Fruit fly (Drosophila melanogaster) whole organism, wandering third instar larva: Measurements from ENCODE around the gene Pxn.

ENCODE experiments used
- Abd-B ChIP-seq: fragments of >200 bp; optimal IDR thresholded peaks from 2 replicates; lab custom pipeline; 2017; ENCODE audit warnings: missing biosample characterization, missing genetic modification characterization
- CG32264 ChIP-seq: fragments of 200-800 bp; sonication (Bioruptor generic); optimal IDR thresholded peaks from 2 replicates; lab custom pipeline; 2016; ENCODE audit warnings: missing biosample characterization, missing genetic modification characterization
- CG9705 ChIP-seq: fragments of 200-800 bp; sonication (Bioruptor generic); optimal IDR thresholded peaks from 2 replicates; lab custom pipeline; 2018; ENCODE audit warnings: missing biosample characterization, mild to moderate bottlenecking, missing genetic modification characterization
- CrebA ChIP-seq: fragments of 200-800 bp; sonication (Bioruptor generic); optimal IDR thresholded peaks from 2 replicates; lab custom pipeline; 2016; ENCODE audit warnings: missing biosample characterization, mild to moderate bottlenecking, missing genetic modification characterization, borderline replicate concordance
- Dfd ChIP-seq: fragments of >200 bp; optimal IDR thresholded peaks from 2 replicates; lab custom pipeline; 2017; ENCODE audit warnings: missing biosample characterization, missing genetic modification characterization
- Dif ChIP-seq: fragments of 200-275, 200-300 bp; sonication (Bioruptor generic); optimal IDR thresholded peaks from 2 replicates; lab custom pipeline; 2018; ENCODE audit warnings: missing biosample characterization, missing genetic modification characterization; ENCODE audit not compliant: partially characterized antibody
- GATAd ChIP-seq: sonication (Bioruptor generic); optimal IDR thresholded peaks from 2 replicates; lab custom pipeline; 2016; ENCODE audit warnings: missing biosample characterization, missing genetic modification characterization
- HLH106 ChIP-seq: fragments of 200-800 bp; optimal IDR thresholded peaks from 3 replicates; lab custom pipeline; 2019; ENCODE audit warnings: missing biosample characterization, mild to moderate bottlenecking, missing genetic modification characterization, moderate library complexity
- Hnf4 ChIP-seq: fragments of 200-800 bp; sonication (Bioruptor generic); optimal IDR thresholded peaks from 2 replicates; lab custom pipeline; 2016; ENCODE audit warnings: missing biosample characterization, mild to moderate bottlenecking, missing genetic modification characterization
- Hr78 ChIP-seq: fragments of >200 bp; optimal IDR thresholded peaks from 2 replicates; lab custom pipeline; 2017; ENCODE audit warnings: missing biosample characterization, missing genetic modification characterization
- Hr83 ChIP-seq: fragments of 200-300 bp; sonication (Bioruptor generic); optimal IDR thresholded peaks from 2 replicates; lab custom pipeline; 2016; ENCODE audit warnings: missing biosample characterization, mild to moderate bottlenecking, missing genetic modification characterization, moderate library complexity; ENCODE audit not compliant: poor library complexity, severe bottlenecking
- Jra ChIP-seq: sonication (Bioruptor generic); optimal IDR thresholded peaks from 2 replicates; lab custom pipeline; 2016; ENCODE audit warnings: missing biosample characterization, missing genetic modification characterization
- Mio ChIP-seq: sonication (Bioruptor generic); optimal IDR thresholded peaks from 2 replicates; lab custom pipeline; 2016; ENCODE audit warnings: missing biosample characterization, missing genetic modification characterization
- Myc ChIP-seq: fragments of >200 bp; optimal IDR thresholded peaks from 2 replicates; lab custom pipeline; 2017
- N ChIP-seq: fragments of >200 bp; optimal IDR thresholded peaks from 2 replicates; lab custom pipeline; 2018; ENCODE audit warnings: missing biosample characterization, missing external identifiers, missing genetic modification characterization
- OdsH ChIP-seq: fragments of 200-800 bp; sonication (Bioruptor generic); optimal IDR thresholded peaks from 2 replicates; lab custom pipeline; 2016; ENCODE audit warnings: missing biosample characterization, mild to moderate bottlenecking, missing genetic modification characterization
- Rel ChIP-seq, 2 experiments: fragments of 200-800 bp; sonication (Bioruptor generic) in 1 of 2; optimal IDR thresholded peaks; 2 replicates in 1 of 2; 3 replicates in 1 of 2; lab custom pipeline; 2016 to 2019; ENCODE audit warnings: mild to moderate bottlenecking in 2 of 2, missing biosample characterization in 2 of 2, missing genetic modification characterization in 2 of 2, moderate library complexity in 1 of 2
- Sp1 ChIP-seq: fragments of 200-800 bp; sonication (Bioruptor generic); optimal IDR thresholded peaks from 3 replicates; lab custom pipeline; 2019; ENCODE audit warnings: missing biosample characterization, mild to moderate bottlenecking, missing genetic modification characterization, moderate library complexity
- Vsx2 ChIP-seq: fragments of 200-300, 225-300 bp; sonication (Bioruptor generic); optimal IDR thresholded peaks from 2 replicates; lab custom pipeline; 2018; ENCODE audit warnings: missing biosample characterization, missing genetic modification characterization; ENCODE audit not compliant: partially characterized antibody
- br ChIP-seq: fragments of 200-800 bp; sonication (Bioruptor generic); optimal IDR thresholded peaks from 2 replicates; lab custom pipeline; 2016; ENCODE audit warnings: missing biosample characterization, missing genetic modification characterization
- brk ChIP-seq: fragments of 200-800 bp; sonication (Bioruptor generic); optimal IDR thresholded peaks from 2 replicates; lab custom pipeline; 2016; ENCODE audit warnings: missing biosample characterization, mild to moderate bottlenecking, missing genetic modification characterization
- dl ChIP-seq, 2 experiments: fragments of 175-275, 200-275 bp in 1 of 2; fragments of 200-275 bp in 1 of 2; sonication (Bioruptor generic); optimal IDR thresholded peaks; lab custom pipeline; 2018; ENCODE audit warnings: mild to moderate bottlenecking in 2 of 2, missing biosample characterization in 2 of 2, missing genetic modification characterization in 2 of 2, moderate library complexity in 2 of 2; ENCODE audit not compliant: partially characterized antibody in 2 of 2, insufficient read depth in 1 of 2
- dmrt93B ChIP-seq: fragments of 200-800 bp; sonication (Bioruptor generic); optimal IDR thresholded peaks from 2 replicates; lab custom pipeline; 2018; ENCODE audit warnings: missing biosample characterization, mild to moderate bottlenecking, missing genetic modification characterization
- dsf ChIP-seq: sonication (Bioruptor generic); optimal IDR thresholded peaks from 2 replicates; lab custom pipeline; 2016; ENCODE audit warnings: missing biosample characterization, missing genetic modification characterization, borderline replicate concordance
- ey ChIP-seq: fragments of 200-800 bp; sonication (Bioruptor generic); optimal IDR thresholded peaks from 2 replicates; lab custom pipeline; 2016; ENCODE audit warnings: missing biosample characterization, missing genetic modification characterization
- foxo ChIP-seq, 2 experiments: fragments of 200-800 bp; sonication (Bioruptor generic); optimal IDR thresholded peaks; 2 replicates in 1 of 2; 3 replicates in 1 of 2; lab custom pipeline; 2016 to 2017; ENCODE audit warnings: missing biosample characterization in 2 of 2, missing genetic modification characterization in 2 of 2
- fru ChIP-seq: fragments of 200-800 bp; sonication (Bioruptor generic); optimal IDR thresholded peaks from 3 replicates; lab custom pipeline; 2016; ENCODE audit warnings: missing biosample characterization, mild to moderate bottlenecking, missing genetic modification characterization
- h ChIP-seq: fragments of 200-800 bp; sonication (Bioruptor generic); optimal IDR thresholded peaks from 3 replicates; lab custom pipeline; 2016; ENCODE audit warnings: missing biosample characterization, mild to moderate bottlenecking, missing genetic modification characterization
- jim ChIP-seq: fragments of 175-275, 200-325 bp; sonication (Bioruptor generic); optimal IDR thresholded peaks from 2 replicates; lab custom pipeline; 2016; ENCODE audit warnings: missing biosample characterization, mild to moderate bottlenecking, missing genetic modification characterization
- lola ChIP-seq: fragments of >200 bp; optimal IDR thresholded peaks from 2 replicates; lab custom pipeline; 2017; ENCODE audit warnings: missing biosample characterization, missing genetic modification characterization
- pan ChIP-seq: fragments of >200 bp; optimal IDR thresholded peaks from 2 replicates; lab custom pipeline; 2017
- psq ChIP-seq: fragments of 200-800 bp; sonication (Bioruptor generic); optimal IDR thresholded peaks from 3 replicates; lab custom pipeline; 2017; ENCODE audit warnings: missing biosample characterization, mild to moderate bottlenecking, missing genetic modification characterization, moderate library complexity
- rgr ChIP-seq: fragments of 200-800 bp; sonication (Bioruptor generic); optimal IDR thresholded peaks from 3 replicates; lab custom pipeline; 2016; ENCODE audit warnings: missing biosample characterization, mild to moderate bottlenecking, missing genetic modification characterization
- sage ChIP-seq: fragments of 200-800 bp; sonication (Bioruptor generic); optimal IDR thresholded peaks from 2 replicates; lab custom pipeline; 2016; ENCODE audit warnings: missing biosample characterization, mild to moderate bottlenecking, missing genetic modification characterization
- sv ChIP-seq: fragments of 200-800 bp; sonication (Bioruptor generic); optimal IDR thresholded peaks from 3 replicates; lab custom pipeline; 2016; ENCODE audit warnings: missing biosample characterization, missing genetic modification characterization
- tai ChIP-seq: sonication (Bioruptor generic); optimal IDR thresholded peaks from 2 replicates; lab custom pipeline; 2016; ENCODE audit warnings: missing biosample characterization, missing genetic modification characterization
- usp ChIP-seq: fragments of >200 bp; optimal IDR thresholded peaks from 2 replicates; lab custom pipeline; 2017; ENCODE audit warnings: missing biosample characterization, missing genetic modification characterization
- woc ChIP-seq: sonication (Bioruptor generic); optimal IDR thresholded peaks from 2 replicates; lab custom pipeline; 2016; ENCODE audit warnings: missing biosample characterization, mild to moderate bottlenecking, missing genetic modification characterization

Gene Pxn

DNA sequence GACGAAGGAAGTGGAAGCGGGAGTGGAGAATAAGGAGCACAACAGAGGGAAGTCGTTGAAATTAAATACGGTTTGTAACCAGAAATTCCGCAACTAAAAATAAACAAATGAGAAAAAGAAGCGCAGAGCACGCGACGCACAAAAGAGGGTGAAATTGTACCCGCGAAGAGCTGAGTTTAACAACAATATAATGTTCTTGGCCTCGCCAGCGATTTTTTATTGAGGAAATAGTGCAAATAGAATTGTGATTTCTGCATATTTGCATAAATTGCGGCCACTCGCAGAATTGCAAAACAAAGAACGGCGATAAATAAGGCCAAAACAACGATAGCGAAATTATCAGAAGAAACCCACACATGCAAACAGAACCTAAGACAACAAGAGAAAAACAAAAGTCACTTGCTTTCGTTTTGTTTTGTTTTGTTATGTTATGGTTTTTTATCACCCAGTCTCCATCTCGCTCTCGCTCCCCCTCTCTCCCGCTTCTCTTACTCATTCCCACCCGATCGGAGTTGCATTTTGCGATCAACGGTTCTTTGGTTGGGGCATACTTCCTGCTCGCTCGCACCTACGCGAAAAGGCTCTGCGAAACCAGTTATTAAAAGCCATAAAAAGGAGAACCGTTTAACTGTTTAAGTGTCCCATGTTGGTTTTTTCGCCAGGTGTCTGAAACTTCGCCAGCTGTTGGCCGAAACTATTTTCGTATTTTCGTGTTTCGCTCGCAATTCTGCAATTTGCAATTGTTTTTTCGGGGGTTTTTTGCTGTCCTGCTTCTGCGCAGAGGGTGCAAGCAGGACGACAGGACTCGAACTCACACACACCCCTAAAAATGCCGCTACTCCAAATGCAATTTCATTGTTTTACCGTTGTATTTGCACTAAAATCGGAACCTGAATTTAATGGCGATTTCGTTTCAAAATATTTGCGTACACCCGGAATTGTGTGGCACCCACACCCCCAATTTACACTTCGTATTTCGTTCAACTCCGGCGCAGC, 76.7 kb downstream of the Pxn start:
- TF ChIP-seq psq (GFP tag; lab: Kevin White, UChicago) (peak; percentile 67), Dif (peak; percentile 14), Vsx2 (GFP tag; lab: Kevin White, UChicago) (no peak), Myc (no peak), br (GFP tag; lab: Kevin White, UChicago) (no peak), HLH106 (tag; lab: Kevin White, UChicago) (no peak), Dfd (GFP tag; lab: Kevin White, UChicago) (no peak), foxo (GFP tag; optimal IDR thresholded peaks at IDR 0.05; lab: Kevin White, UChicago) (no peak), Sp1 (GFP tag; lab: Kevin White, UChicago) (peak; percentile 19), jim (GFP tag; lab: Kevin White, UChicago) (peak; percentile 64), ey (GFP tag; lab: Kevin White, UChicago) (no peak), Hr83 (GFP tag; lab: Kevin White, UChicago) (no peak), Rel (GFP tag; optimal IDR thresholded peaks at IDR 0.05; lab: Kevin White, UChicago) (peak; percentile 5), Rel (tag; optimal IDR thresholded peaks at IDR 0.05; lab: Kevin White, UChicago) (peak; percentile 24), sv (no peak)

DNA sequence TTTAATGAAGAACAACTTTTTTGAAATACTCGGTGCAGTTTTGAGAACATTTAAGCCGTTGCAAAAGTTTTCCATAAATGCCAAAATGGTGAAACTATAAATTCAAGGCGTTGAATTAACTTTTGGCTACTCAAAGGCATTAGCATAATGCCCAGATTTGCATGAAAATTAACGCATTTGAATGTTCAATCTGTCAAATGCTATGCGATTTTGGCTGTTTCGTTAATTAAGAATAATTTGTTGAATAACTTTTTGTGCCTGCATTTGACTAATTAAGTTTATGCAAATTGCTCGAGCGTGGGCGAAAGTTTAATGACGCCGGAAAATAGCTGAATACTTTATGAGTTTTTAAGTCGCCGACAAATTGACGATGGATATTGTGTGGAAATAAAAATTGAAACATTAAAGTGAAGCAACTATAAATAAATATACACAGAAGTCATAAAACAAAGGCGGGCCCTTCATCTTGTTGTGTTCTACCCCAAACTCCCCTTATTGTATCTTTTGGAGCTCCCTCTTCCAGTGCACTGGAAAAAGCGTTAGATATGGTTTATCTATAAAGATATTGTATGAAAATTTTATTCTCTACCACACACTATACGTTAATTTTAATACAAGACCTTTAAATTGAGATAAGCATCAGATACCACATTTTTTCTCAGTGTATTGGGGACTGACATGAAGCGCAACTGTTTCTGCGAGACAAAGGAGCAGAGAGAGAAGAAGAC, 77.6 kb downstream of the Pxn start:
- TF ChIP-seq rgr (GFP tag; lab: Kevin White, UChicago) (peak; percentile 84), Abd-B (GFP tag; lab: Kevin White, UChicago) (no peak), lola (GFP tag; lab: Kevin White, UChicago) (no peak), dl (GFP tag; optimal IDR thresholded peaks at IDR 0.05; lab: Kevin White, UChicago; ENCODE audit: insufficient read depth in 1 of 2, partially characterized antibody in 2 of 2) (no peak), Myc (no peak), fru (GFP tag; lab: Kevin White, UChicago) (peak; percentile 87), brk (peak; percentile 16), Hr83 (GFP tag; lab: Kevin White, UChicago) (peak; percentile 13), pan (lab: Kevin White, UChicago) (no peak), Sp1 (GFP tag; lab: Kevin White, UChicago) (peak; percentile 81), dsf (GFP tag; lab: Kevin White, UChicago) (no peak), OdsH (GFP tag; lab: Kevin White, UChicago) (peak; percentile 83), sv (no peak), CrebA (GFP tag; lab: Kevin White, UChicago) (no peak), HLH106 (tag; lab: Kevin White, UChicago) (peak; percentile 77), foxo (GFP tag; optimal IDR thresholded peaks at IDR 0.05; lab: Kevin White, UChicago) (peak; percentile 40 to 93), woc (peak; percentile 62), Hnf4 (GFP tag; lab: Kevin White, UChicago) (peak; percentile 74), Dif (no peak), sage (GFP tag; lab: Kevin White, UChicago) (peak; percentile 60), Hr78 (GFP tag; lab: Kevin White, UChicago) (no peak), Jra (peak; percentile 52), Dfd (GFP tag; lab: Kevin White, UChicago) (no peak), dmrt93B (peak; percentile 58), Rel (GFP tag; optimal IDR thresholded peaks at IDR 0.05; lab: Kevin White, UChicago) (no peak), Rel (tag; optimal IDR thresholded peaks at IDR 0.05; lab: Kevin White, UChicago) (peak; percentile 24), GATAd (GFP tag; lab: Kevin White, UChicago) (peak; percentile 5), usp (GFP tag; lab: Kevin White, UChicago) (no peak), h (GFP tag; lab: Kevin White, UChicago) (peak; percentile 97), jim (GFP tag; lab: Kevin White, UChicago) (no peak), CG9705 (no peak), CG32264 (GFP tag; lab: Kevin White, UChicago) (peak; percentile 64), N (no peak), psq (GFP tag; lab: Kevin White, UChicago) (peak; percentile 89), ey (GFP tag; lab: Kevin White, UChicago) (peak; percentile 87), tai (peak; percentile 58), Vsx2 (GFP tag; lab: Kevin White, UChicago) (no peak), br (GFP tag; lab: Kevin White, UChicago) (peak; percentile 86), Mio (no peak)
